Fruit fly (Drosophila melanogaster) whole organism, pupa: ENCODE results near the gene CG11899.
A peak's percentile ranks its signal among the peaks of the same experiment; 100 is the strongest.

Experiments used
- CG10348 ChIP-seq: fragments of 200-800 bp; sonication (Bioruptor generic); IDR thresholded peaks from 2 replicates; pipeline ENCODE4 v1.3.6; 2022; ENCODE audit warnings: missing biosample characterization, missing genetic modification characterization
- CG12605 ChIP-seq: fragments of 200-800 bp; sonication (Bioruptor generic); IDR thresholded peaks from 2 replicates; pipeline ENCODE4 v1.3.6; 2022; ENCODE audit warnings: missing biosample characterization, missing genetic modification characterization
- CG13204 ChIP-seq: fragments of 200-800 bp; sonication (Bioruptor generic); optimal IDR thresholded peaks from 2 replicates; lab custom pipeline; 2018; ENCODE audit warnings: missing biosample characterization, mild to moderate bottlenecking, missing genetic modification characterization, moderate library complexity
- CG14655 ChIP-seq: fragments of 200-800 bp; sonication (Bioruptor generic); optimal IDR thresholded peaks from 3 replicates; lab custom pipeline; 2017; ENCODE audit warnings: mild to moderate bottlenecking, missing biosample characterization, missing genetic modification reagents, missing genetic modification characterization
- CG15710 ChIP-seq: fragments of 200-800 bp; sonication (Bioruptor generic); optimal IDR thresholded peaks from 2 replicates; lab custom pipeline; 2018; ENCODE audit warnings: missing biosample characterization, mild to moderate bottlenecking, missing genetic modification characterization, moderate library complexity
- CG17806 ChIP-seq: fragments of 200-800 bp; sonication (Bioruptor generic); optimal IDR thresholded peaks from 2 replicates; lab custom pipeline; 2018; ENCODE audit warnings: missing biosample characterization, mild to moderate bottlenecking, missing genetic modification characterization, moderate library complexity
- CG32121 ChIP-seq: fragments of 200-800 bp; sonication (Bioruptor generic); IDR thresholded peaks from 2 replicates; pipeline ENCODE4 v1.3.6; 2022; ENCODE audit warnings: missing biosample characterization, missing genetic modification characterization
- CG34367 ChIP-seq: fragments of 200-800 bp; sonication (Bioruptor generic); optimal IDR thresholded peaks from 2 replicates; lab custom pipeline; 2018; ENCODE audit warnings: missing biosample characterization, mild to moderate bottlenecking, missing genetic modification characterization
- CG4496 ChIP-seq: fragments of 200-800 bp; sonication (Bioruptor generic); IDR thresholded peaks from 3 replicates; pipeline ENCODE4 v1.3.6; 2022; ENCODE audit warnings: missing biosample characterization, missing genetic modification characterization
- CG8159 ChIP-seq: fragments of 200-800 bp; sonication (Bioruptor generic); optimal IDR thresholded peaks from 3 replicates; lab custom pipeline; 2018; ENCODE audit warnings: missing biosample characterization, mild to moderate bottlenecking, missing genetic modification characterization, moderate library complexity
- CG8301 ChIP-seq: fragments of 200-800 bp; sonication (Bioruptor generic); optimal IDR thresholded peaks from 2 replicates; lab custom pipeline; 2018; ENCODE audit warnings: missing biosample characterization, mild to moderate bottlenecking, missing genetic modification characterization
- CG9948 ChIP-seq: fragments of 200-800 bp; sonication (Bioruptor generic); optimal IDR thresholded peaks from 2 replicates; lab custom pipeline; 2018; ENCODE audit warnings: missing biosample characterization, mild to moderate bottlenecking, missing genetic modification characterization, moderate library complexity
- D1 ChIP-seq: fragments of 200-800 bp; sonication (Bioruptor generic); optimal IDR thresholded peaks from 2 replicates; lab custom pipeline; 2018; ENCODE audit warnings: missing biosample characterization, mild to moderate bottlenecking, missing genetic modification characterization, moderate library complexity
- EcR ChIP-seq: fragments of 200-800 bp; sonication (Bioruptor generic); optimal IDR thresholded peaks from 3 replicates; lab custom pipeline; 2019; ENCODE audit warnings: missing biosample characterization, missing genetic modification characterization, mild to moderate bottlenecking, moderate library complexity, missing genetic modification reagents
- Ets98B ChIP-seq: fragments of 200-800 bp; sonication (Bioruptor generic); IDR thresholded peaks from 2 replicates; pipeline ENCODE4 v1.3.6; 2022; ENCODE audit warnings: missing biosample characterization, missing genetic modification characterization
- Pif1A ChIP-seq: fragments of 200-800 bp; sonication (Bioruptor generic); optimal IDR thresholded peaks from 3 replicates; lab custom pipeline; 2016; ENCODE audit warnings: missing biosample characterization, missing genetic modification characterization
- Pif1B ChIP-seq: fragments of 200-800 bp; sonication (Bioruptor generic); optimal IDR thresholded peaks from 3 replicates; lab custom pipeline; 2016; ENCODE audit warnings: missing biosample characterization, missing genetic modification characterization
- Snoo ChIP-seq: fragments of 200-800 bp; sonication (Bioruptor generic); optimal IDR thresholded peaks from 3 replicates; lab custom pipeline; 2017; ENCODE audit warnings: missing biosample characterization, mild to moderate bottlenecking, missing genetic modification characterization, inconsistent platforms
- fd96Ca ChIP-seq: fragments of 200-800 bp; sonication (Bioruptor generic); IDR thresholded peaks from 3 replicates; pipeline ENCODE4 v1.3.6; 2022; ENCODE audit warnings: missing biosample characterization, missing genetic modification characterization
- gl ChIP-seq: fragments of 200-800 bp; sonication (Bioruptor generic); optimal IDR thresholded peaks from 2 replicates; lab custom pipeline; 2018; ENCODE audit warnings: missing biosample characterization, mild to moderate bottlenecking, missing genetic modification characterization
- rn ChIP-seq: fragments of 200-800 bp; sonication (Bioruptor generic); IDR thresholded peaks from 2 replicates; pipeline ENCODE4 v1.3.6; 2022; ENCODE audit warnings: missing biosample characterization, missing genetic modification characterization

CG11899 gene

dm6 chr3R:29230552-29231102 lies 30.4 kb downstream of the CG11899 start:
- no peak for TF ChIP-seq Snoo (tag; lab: Kevin White, UChicago)
- TF ChIP-seq CG8159 (tag; lab: Kevin White, UChicago), result no peak
- TF ChIP-seq CG10348, result no peak
- TF ChIP-seq CG32121 (GFP tag; lab: Robert Waterston, UW), result no peak
- no peak for TF ChIP-seq Ets98B (GFP tag; lab: Robert Waterston, UW)
- no peak for TF ChIP-seq CG12605 (GFP tag; lab: Robert Waterston, UW)
- TF ChIP-seq Pif1A (GFP tag; lab: Kevin White, UChicago), result no peak
- TF ChIP-seq CG4496 (GFP tag; lab: Robert Waterston, UW), result no peak
- no peak for TF ChIP-seq fd96Ca (GFP tag; lab: Robert Waterston, UW)
- no peak for TF ChIP-seq CG17806 (tag; lab: Kevin White, UChicago)
- TF ChIP-seq gl (tag; lab: Kevin White, UChicago), result no peak
- TF ChIP-seq EcR (GFP tag; lab: Kevin White, UChicago), result no peak
- no peak for TF ChIP-seq CG8301
- TF ChIP-seq rn (GFP tag; lab: Robert Waterston, UW), result no peak
- no peak for TF ChIP-seq CG34367 (tag; lab: Kevin White, UChicago)
- no peak for TF ChIP-seq CG14655 (GFP tag; lab: Kevin White, UChicago)
- TF ChIP-seq CG13204, result no peak
- TF ChIP-seq D1, result no peak
- no peak for TF ChIP-seq CG9948 (tag; lab: Kevin White, UChicago)
- no peak for TF ChIP-seq CG15710 (tag; lab: Kevin White, UChicago)

- TF ChIP-seq Snoo (tag; lab: Kevin White, UChicago), result no peak
- no peak for TF ChIP-seq CG13204
- TF ChIP-seq Pif1B (GFP tag; lab: Kevin White, UChicago), result no peak
- TF ChIP-seq rn (GFP tag; lab: Robert Waterston, UW), result no peak
Measured at dm6 chr3R:29238623-29239022, 38.4 kb downstream of the CG11899 start, which contains the start of gene CG11951. Gene CG11951, minus strand, starts transcription at chr3R:29238723.

DNA sequence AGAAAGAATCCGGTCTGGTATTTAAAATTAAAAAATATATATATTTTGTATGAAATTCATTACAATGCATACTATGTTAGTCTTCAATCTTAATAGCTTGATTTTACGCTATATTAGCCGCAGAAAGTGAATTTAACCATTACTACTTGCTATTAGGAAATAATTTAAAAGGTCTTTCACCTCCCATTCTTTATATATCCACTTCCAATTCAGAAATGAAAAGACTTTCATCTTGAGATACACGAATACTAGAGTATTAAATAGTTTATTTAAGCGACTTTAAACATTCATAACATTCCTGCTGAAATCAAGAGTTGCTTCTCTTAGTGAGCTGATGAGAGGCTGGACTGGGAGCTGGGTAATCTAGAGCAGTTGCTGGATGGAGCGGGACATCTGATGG lies 44.5 kb downstream of the CG11899 start, which contains the start of gene CG31445:
TSS of gene CG31445 (minus strand) at position 101 of the 400 bp plus-strand sequence.
- TF ChIP-seq CG15710 (tag; lab: Kevin White, UChicago), result no peak

dm6 chr3R:29250272-29251018 lies 50.2 kb downstream of the CG11899 start, which contains the start of gene SP1029:
Gene SP1029, minus strand, starts transcription at chr3R:29250451.
- TF ChIP-seq gl (tag; lab: Kevin White, UChicago) (no peak), CG10348 (no peak), CG9948 (tag; lab: Kevin White, UChicago) (no peak), EcR (GFP tag; lab: Kevin White, UChicago) (peak; percentile 68), rn (GFP tag; lab: Robert Waterston, UW) (no peak), CG8301 (peak; percentile 4), CG4496 (GFP tag; lab: Robert Waterston, UW) (peak; percentile 63), CG32121 (GFP tag; lab: Robert Waterston, UW) (no peak), CG34367 (tag; lab: Kevin White, UChicago) (no peak), D1 (no peak), CG13204 (no peak), CG15710 (tag; lab: Kevin White, UChicago) (no peak), fd96Ca (GFP tag; lab: Robert Waterston, UW) (peak; percentile 38; the same call in 2 of the 3 replicates), CG14655 (GFP tag; lab: Kevin White, UChicago) (peak; percentile 32), Pif1A (GFP tag; lab: Kevin White, UChicago) (no peak), CG17806 (tag; lab: Kevin White, UChicago) (no peak), Ets98B (GFP tag; lab: Robert Waterston, UW) (peak; percentile 38; the same call in 1 of the 2 replicates), Pif1B (GFP tag; lab: Kevin White, UChicago) (no peak), CG12605 (GFP tag; lab: Robert Waterston, UW) (peak; percentile 64; the same call in 1 of the 2 replicates), CG8159 (tag; lab: Kevin White, UChicago) (no peak), Snoo (tag; lab: Kevin White, UChicago) (no peak)
